Worm (Caenorhabditis elegans): ENCODE data around the gene K10D6.4.
A peak's percentile ranks its signal among the peaks of the same experiment; 100 is the strongest.

K10D6.4 gene

DNA sequence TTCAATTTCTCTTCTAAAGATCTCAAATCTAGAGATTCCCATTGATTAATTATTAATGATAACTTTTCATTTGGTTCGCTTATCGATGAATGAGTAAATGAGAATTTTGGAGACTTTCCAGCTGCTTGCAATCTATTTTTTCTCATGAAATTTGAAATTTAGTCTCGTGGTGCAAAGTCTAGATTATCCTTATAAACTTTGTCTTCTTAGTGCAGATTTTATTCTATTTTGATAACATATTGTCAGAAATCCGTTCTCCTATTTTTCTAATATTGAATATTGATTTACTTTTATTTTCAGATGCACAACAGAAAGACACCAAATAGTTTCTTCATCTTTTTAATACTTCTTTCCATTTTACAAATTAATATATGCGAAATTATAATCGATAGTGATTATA, 10.7 kb upstream of the K10D6.4 start, which contains the start of gene lgc-49:
Gene lgc-49 (plus strand): TSS at position 301 of the 400 bp plus-strand sequence.
- TF ChIP-seq snpc-1.3 (tag; optimal IDR thresholded peaks at IDR 0.05; ENCODE audit: insufficient read depth) (no peak), ztf-6 (GFP tag; IDR thresholded peaks at IDR 0.05) (no peak)

DNA sequence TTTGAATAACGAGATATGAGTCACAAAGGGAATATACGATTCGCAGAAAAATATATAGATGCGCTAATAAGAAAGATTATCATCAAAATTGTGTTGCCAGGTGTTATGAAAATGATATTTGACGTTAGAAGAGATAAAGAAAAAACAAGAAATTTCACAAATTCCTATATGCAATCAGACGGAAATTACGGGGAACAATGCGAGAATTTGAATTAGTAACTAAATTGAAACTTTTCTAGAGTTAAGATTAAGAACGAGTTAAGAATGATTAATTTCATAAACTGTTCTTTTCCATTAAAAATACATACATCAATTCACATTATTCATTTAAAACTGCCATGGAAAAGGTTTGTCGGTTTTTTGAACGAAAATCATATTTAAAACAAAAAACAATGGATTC, 5.6 kb upstream of the K10D6.4 start, which contains the start of gene clc-6:
Gene clc-6 (minus strand): TSS at position 101 of the 400 bp plus-strand sequence.
- TF ChIP-seq aptf-3 (GFP tag; IDR thresholded peaks at IDR 0.05): no peak
- no peak for TF ChIP-seq madf-6 (GFP tag; IDR thresholded peaks at IDR 0.05)
- TF ChIP-seq egrh-3 (GFP tag; IDR thresholded peaks at IDR 0.05): no peak
- no peak for TF ChIP-seq repo-1 (tag; optimal IDR thresholded peaks at IDR 0.05)
- no peak for TF ChIP-seq athp-1 (tag; optimal IDR thresholded peaks at IDR 0.05)
- no peak for TF ChIP-seq F22D6.2 (tag; optimal IDR thresholded peaks at IDR 0.05)
- TF ChIP-seq lsl-1 (GFP tag; optimal IDR thresholded peaks at IDR 0.05): no peak
- TF ChIP-seq lin-54 (GFP tag; optimal IDR thresholded peaks at IDR 0.05): no peak
- TF ChIP-seq efl-1 (GFP tag; optimal IDR thresholded peaks at IDR 0.05): no peak
- no peak for TF ChIP-seq unc-130 (GFP tag; optimal IDR thresholded peaks at IDR 0.05)
- TF ChIP-seq F57C9.4 (tag; optimal IDR thresholded peaks at IDR 0.05): no peak
- TF ChIP-seq F37B4.10 (GFP tag; IDR thresholded peaks at IDR 0.05): no peak

DNA sequence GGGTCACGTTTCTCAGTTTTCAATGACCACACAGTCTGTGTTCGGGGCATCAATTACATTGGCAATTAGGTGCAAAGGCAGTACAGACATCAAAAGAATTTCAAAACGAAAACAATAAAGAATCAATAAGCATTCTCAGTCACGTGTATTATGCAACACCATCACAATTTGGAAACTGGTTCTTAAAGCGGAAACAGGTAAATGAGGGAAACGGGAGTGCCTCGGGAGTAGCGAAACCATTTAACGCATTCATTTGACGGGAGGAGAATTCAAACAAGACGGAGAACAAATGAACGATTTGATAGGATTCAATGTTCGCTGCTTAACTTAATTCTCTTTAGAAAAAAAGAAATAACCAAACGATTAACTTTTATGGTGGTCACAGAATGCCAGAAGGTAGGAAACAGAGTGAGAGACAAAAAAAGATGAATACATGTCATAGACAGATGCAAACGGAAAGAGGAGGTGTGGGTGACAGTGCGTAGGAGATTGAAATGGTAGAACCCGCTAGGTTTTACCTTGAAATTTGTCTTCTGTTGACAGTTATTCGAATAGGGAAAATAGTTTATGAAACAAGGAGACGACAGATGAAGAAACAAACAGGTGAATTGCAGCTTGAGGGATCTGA, 5.0 kb upstream of the K10D6.4 start:
- TF ChIP-seq zfh-2 (GFP tag; conservative IDR thresholded peaks at IDR 0.05) (no peak), lin-40 (tag; optimal IDR thresholded peaks at IDR 0.05) (peak; percentile 26), gei-17 (GFP tag; optimal IDR thresholded peaks at IDR 0.05) (no peak), ztf-18 (tag; optimal IDR thresholded peaks at IDR 0.05) (no peak)

DNA sequence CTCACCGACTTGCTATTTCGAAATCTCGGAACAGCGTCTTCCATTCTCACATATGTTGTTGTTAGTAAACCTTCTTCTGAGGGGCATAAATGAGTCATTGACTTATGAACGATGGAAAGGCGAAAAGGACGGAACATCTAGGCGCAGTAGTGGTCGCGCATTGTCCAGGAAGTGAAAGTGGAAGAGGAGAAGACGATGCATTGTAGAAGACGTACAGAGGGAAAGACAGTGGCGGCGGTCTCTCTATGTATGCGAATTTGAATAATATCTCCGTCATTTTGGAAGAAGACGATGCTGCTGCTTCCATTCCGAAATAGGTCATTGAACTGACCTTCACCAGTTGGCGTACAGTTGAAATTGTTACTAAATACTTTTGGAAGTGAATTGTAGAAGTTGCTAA, 3.6 kb upstream of the K10D6.4 start:
- TF ChIP-seq ekl-4 (GFP tag; IDR thresholded peaks at IDR 0.05) (no peak), snpc-1.3 (tag; optimal IDR thresholded peaks at IDR 0.05; ENCODE audit: insufficient read depth) (no peak), ztf-25 (GFP tag; IDR thresholded peaks at IDR 0.05) (no peak), zfh-2 (GFP tag; conservative IDR thresholded peaks at IDR 0.05) (no peak), F37B4.10 (GFP tag; IDR thresholded peaks at IDR 0.05) (no peak), dpl-1 (GFP tag; optimal IDR thresholded peaks at IDR 0.05) (no peak), K11D2.4 (GFP tag; IDR thresholded peaks at IDR 0.05) (no peak), lin-40 (tag; optimal IDR thresholded peaks at IDR 0.05) (no peak), aptf-2 (GFP tag; conservative IDR thresholded peaks at IDR 0.05) (no peak), lsy-27 (tag; optimal IDR thresholded peaks at IDR 0.05; ENCODE audit: borderline replicate concordance, insufficient read depth) (no peak), attf-3 (GFP tag; conservative IDR thresholded peaks at IDR 0.05) (no peak), lsl-1 (GFP tag; optimal IDR thresholded peaks at IDR 0.05) (no peak), egrh-3 (GFP tag; IDR thresholded peaks at IDR 0.05) (no peak), nfyb-1 (GFP tag; IDR thresholded peaks at IDR 0.05) (no peak), F39B2.1 (GFP tag; IDR thresholded peaks at IDR 0.05) (no peak), unc-130 (GFP tag; optimal IDR thresholded peaks at IDR 0.05) (no peak), athp-1 (tag; optimal IDR thresholded peaks at IDR 0.05) (no peak), K12H6.12 (tag; optimal IDR thresholded peaks at IDR 0.05) (no peak)

DNA sequence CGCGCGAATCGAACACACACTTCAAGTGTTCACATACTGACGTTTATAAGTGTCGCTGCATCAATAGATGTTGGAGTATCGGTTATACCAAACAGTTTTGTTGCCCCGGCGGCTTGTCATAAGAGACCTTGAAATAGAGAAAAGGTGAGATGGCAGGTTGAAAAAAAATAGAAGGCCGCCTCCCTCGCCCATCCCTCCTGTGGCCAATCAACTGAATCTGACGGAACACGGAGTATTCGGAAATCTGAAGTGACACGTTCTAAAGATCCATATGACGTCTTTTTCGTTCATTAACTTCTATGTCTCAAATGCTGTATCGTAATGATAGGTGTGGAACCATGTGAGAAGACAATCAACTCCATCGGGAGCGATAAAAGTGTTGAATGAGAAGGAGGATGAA, 2.2 kb upstream of the K10D6.4 start:
- TF ChIP-seq egl-44 (GFP tag; IDR thresholded peaks at IDR 0.05) (no peak), C17E4.6 (GFP tag; IDR thresholded peaks at IDR 0.05) (no peak), lin-54 (GFP tag; optimal IDR thresholded peaks at IDR 0.05) (no peak), F57A8.1 (GFP tag; optimal IDR thresholded peaks at IDR 0.05) (no peak), rpc-1 (optimal IDR thresholded peaks at IDR 0.05) (no peak), rpc-1 (tag; optimal IDR thresholded peaks at IDR 0.05) (no peak), rec-8 (tag; optimal IDR thresholded peaks at IDR 0.05) (no peak), aptf-3 (GFP tag; IDR thresholded peaks at IDR 0.05) (no peak), fkh-3 (tag; optimal IDR thresholded peaks at IDR 0.05) (no peak), let-607 (tag; optimal IDR thresholded peaks at IDR 0.05) (no peak), sdz-38 (tag; optimal IDR thresholded peaks at IDR 0.05) (no peak), K11D2.4 (GFP tag; IDR thresholded peaks at IDR 0.05) (no peak), tbx-9 (tag; optimal IDR thresholded peaks at IDR 0.05; ENCODE audit: borderline replicate concordance) (no peak), zfh-2 (GFP tag; conservative IDR thresholded peaks at IDR 0.05) (no peak), efl-1 (GFP tag; optimal IDR thresholded peaks at IDR 0.05) (no peak), sea-2 (GFP tag; IDR thresholded peaks at IDR 0.05) (no peak), gei-17 (GFP tag; optimal IDR thresholded peaks at IDR 0.05) (no peak)
